Worm (Caenorhabditis elegans) whole organism, L1 larva: ENCODE results near the gene ape-1.

Experiments used
- C16A3.4 ChIP-seq: fragments of 150-350 bp; optimal IDR thresholded peaks from 2 replicates; lab custom pipeline; 2014; ENCODE audit warnings: missing biosample characterization, missing genetic modification characterization
- aly-2 ChIP-seq: fragments of 150-350 bp; optimal IDR thresholded peaks from 2 replicates; lab custom pipeline; 2014; ENCODE audit warnings: missing biosample characterization, missing genetic modification characterization
- ama-1 ChIP-seq: fragments of 150-350 bp; optimal IDR thresholded peaks from 2 replicates; lab custom pipeline; 2014
- blmp-1 ChIP-seq: fragments of 150-350 bp; optimal IDR thresholded peaks from 2 replicates; lab custom pipeline; 2014; ENCODE audit warnings: missing biosample characterization, missing genetic modification characterization
- ets-5 ChIP-seq: fragments of 200-800 bp; sonication (Bioruptor generic); IDR thresholded peaks from 2 replicates; pipeline ENCODE4 v1.3.6; 2022; ENCODE audit warnings: missing genetic modification characterization, missing compliant biosample characterization
- lin-13 ChIP-seq: fragments of 150-350 bp; optimal IDR thresholded peaks from 2 replicates; lab custom pipeline; 2014; ENCODE audit warnings: missing biosample characterization, missing genetic modification reagents, missing genetic modification characterization
- lsy-2 ChIP-seq, 2 experiments: fragments of 150-350 bp; optimal IDR thresholded peaks; 2 replicates each; lab custom pipeline; 2014; ENCODE audit warnings: missing biosample characterization in 2 of 2, missing genetic modification characterization in 2 of 2
- nhr-76 ChIP-seq: sonication (generic microtip); optimal IDR thresholded peaks from 2 replicates; lab custom pipeline; 2017; ENCODE audit warnings: missing biosample characterization, missing genetic modification characterization
- pag-3 ChIP-seq: sonication (generic microtip); optimal IDR thresholded peaks from 2 replicates; lab custom pipeline; 2017; ENCODE audit warnings: missing genetic modification characterization, mild to moderate bottlenecking, missing compliant biosample characterization, antibody characterized with exemption, borderline replicate concordance; ENCODE audit not compliant: insufficient read depth
- skn-1 ChIP-seq: fragments of 150-350 bp; optimal IDR thresholded peaks from 2 replicates; lab custom pipeline; 2014; ENCODE audit warnings: missing biosample characterization, missing genetic modification characterization
- unc-62 ChIP-seq: fragments of 150-350 bp; optimal IDR thresholded peaks from 2 replicates; lab custom pipeline; 2014; ENCODE audit warnings: missing biosample characterization, missing genetic modification reagents, missing genetic modification characterization
- zag-1 ChIP-seq: fragments of 150-350 bp; optimal IDR thresholded peaks from 2 replicates; lab custom pipeline; 2014; ENCODE audit warnings: missing biosample characterization, missing genetic modification characterization
- ztf-11 ChIP-seq, 2 experiments: sonication (generic microtip); optimal IDR thresholded peaks; 2 replicates each; lab custom pipeline; 2016 to 2017; ENCODE audit warnings: missing genetic modification characterization in 2 of 2, missing biosample characterization in 1 of 2, missing compliant biosample characterization in 1 of 2
- ztf-4 ChIP-seq: fragments of 150-350 bp; optimal IDR thresholded peaks from 2 replicates; lab custom pipeline; 2014; ENCODE audit warnings: missing biosample characterization, missing genetic modification characterization

DNA sequence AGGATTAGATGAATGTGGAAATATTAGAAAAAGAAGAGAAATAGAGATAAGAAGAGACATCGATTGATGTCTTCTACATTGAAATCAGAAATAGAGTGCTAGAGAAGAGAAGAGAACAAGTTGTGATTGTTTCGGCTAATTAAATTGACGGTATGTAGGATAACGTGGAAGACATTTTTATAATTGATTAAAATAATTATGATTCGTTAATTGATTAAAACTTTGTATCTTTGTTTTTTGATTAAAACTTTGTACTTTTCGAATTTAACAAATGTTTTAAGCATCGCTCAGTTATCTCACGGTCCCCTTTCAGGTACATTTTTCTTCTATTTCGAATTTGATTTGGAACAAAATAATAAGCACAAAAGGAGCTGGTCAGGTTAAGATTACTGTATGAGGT is 3.2 kb upstream of the ape-1 start, which contains the start of gene lgc-44:
- TF ChIP-seq nhr-76 (tag; lab: Kevin White, UChicago) (no peak), skn-1 (tag; lab: Kevin White, UChicago) (no peak), aly-2 (tag; lab: Kevin White, UChicago) (no peak), zag-1 (tag; lab: Kevin White, UChicago) (no peak), ama-1 (lab: Kevin White, UChicago) (no peak), lin-13 (GFP tag; lab: Kevin White, UChicago) (no peak), blmp-1 (tag; lab: Kevin White, UChicago) (peak; percentile 23), ztf-11 (tag; optimal IDR thresholded peaks at IDR 0.05; lab: Kevin White, UChicago) (no peak), unc-62 (GFP tag; lab: Kevin White, UChicago) (no peak), pag-3 (no peak), C16A3.4 (no peak), ets-5 (no peak), ztf-4 (tag; lab: Kevin White, UChicago) (no peak), lsy-2 (tag; optimal IDR thresholded peaks at IDR 0.05; lab: Kevin White, UChicago) (no peak)
